Worm (Caenorhabditis elegans): ENCODE data around the gene M163.1.

DNA sequence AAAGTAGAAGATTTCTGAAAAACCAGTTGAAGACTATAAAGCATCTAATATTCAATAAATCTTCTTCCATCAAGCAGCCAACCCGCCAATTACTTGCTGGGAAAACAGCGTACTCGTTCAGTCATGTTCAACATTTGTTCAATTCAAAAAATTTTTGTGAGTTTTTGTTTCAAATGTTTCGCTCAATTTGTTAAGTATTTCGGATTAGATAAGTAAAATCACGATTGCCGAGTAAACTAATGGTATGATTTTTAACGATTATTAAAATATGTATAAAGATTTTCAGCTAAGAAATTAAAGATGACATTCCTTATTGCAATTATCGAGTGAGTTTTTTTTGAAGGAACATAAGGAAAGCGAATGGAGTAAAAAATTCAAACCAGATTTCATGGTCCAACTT lies 32.9 kb downstream of the M163.1 start, which contains the start of gene M163.10:
- TF ChIP-seq mcd-1 (GFP tag; IDR thresholded peaks at IDR 0.05) (no peak), T07F8.4 (tag; optimal IDR thresholded peaks at IDR 0.05) (no peak)

Data from whole organism, young adult.